Worm (Caenorhabditis elegans) whole organism, L4 larva: ENCODE results near the gene emg-1.

ENCODE experiments used
- D1046.2 ChIP-seq: fragments of 200-800 bp; sonication (Bioruptor generic); IDR thresholded peaks from 2 replicates; pipeline ENCODE4 v1.3.6; 2022; ENCODE audit warnings: missing genetic modification characterization, missing compliant biosample characterization
- F26F4.8 ChIP-seq: fragments of 200-800 bp; sonication (Bioruptor generic); conservative IDR thresholded peaks from 2 replicates; pipeline ENCODE4 v1.3.6; 2022; ENCODE audit warnings: missing genetic modification characterization, missing compliant biosample characterization
- T20F7.1 ChIP-seq: fragments of 200-800 bp; sonication (Bioruptor generic); optimal IDR thresholded peaks from 2 replicates; lab custom pipeline; 2018; ENCODE audit warnings: mild to moderate bottlenecking, missing genetic modification characterization, missing compliant biosample characterization
- T26A8.4 ChIP-seq: fragments of 200-800 bp; sonication (Bioruptor generic); IDR thresholded peaks from 2 replicates; pipeline ENCODE4 v1.3.6; 2022; ENCODE audit warnings: missing genetic modification characterization, missing compliant biosample characterization
- Y105C5A.15 ChIP-seq: fragments of 200-800 bp; sonication (Bioruptor generic); IDR thresholded peaks from 2 replicates; pipeline ENCODE4 v1.3.6; 2022; ENCODE audit warnings: missing genetic modification characterization, missing compliant biosample characterization
- ZK337.2 ChIP-seq: fragments of 200-800 bp; sonication (Bioruptor generic); IDR thresholded peaks from 2 replicates; pipeline ENCODE4 v1.3.6; 2022; ENCODE audit warnings: missing genetic modification reagents, missing genetic modification characterization, missing compliant biosample characterization
- ZK546.5 ChIP-seq, 2 experiments: sonication (generic microtip); optimal IDR thresholded peaks; 2 replicates each; lab custom pipeline; 2017; ENCODE audit warnings: missing biosample characterization in 2 of 2, missing genetic modification characterization in 2 of 2
- ama-1 ChIP-seq: fragments of 150-350 bp; optimal IDR thresholded peaks from 2 replicates; lab custom pipeline; 2014; ENCODE audit warnings: inconsistent platforms, mixed read lengths
- ceh-20 ChIP-seq: fragments of 200-800 bp; sonication (Bioruptor generic); IDR thresholded peaks from 2 replicates; pipeline ENCODE4 v1.3.6; 2022; ENCODE audit warnings: missing genetic modification reagents, missing genetic modification characterization, missing compliant biosample characterization
- ceh-44 ChIP-seq: fragments of 200-800 bp; sonication (Bioruptor generic); IDR thresholded peaks from 2 replicates; pipeline ENCODE4 v1.3.6; 2022; ENCODE audit warnings: missing genetic modification reagents, missing genetic modification characterization, missing compliant biosample characterization
- ceh-62 ChIP-seq: sonication (generic microtip); optimal IDR thresholded peaks from 2 replicates; lab custom pipeline; 2017; ENCODE audit warnings: missing biosample characterization, missing genetic modification characterization
- ces-1 ChIP-seq: fragments of 150-350 bp; sonication (generic microtip); optimal IDR thresholded peaks from 4 replicates; lab custom pipeline; 2014; ENCODE audit warnings: missing biosample characterization, missing genetic modification reagents, missing genetic modification characterization
- cey-2 ChIP-seq: sonication (generic microtip); optimal IDR thresholded peaks from 3 replicates; lab custom pipeline; 2017; ENCODE audit warnings: missing genetic modification characterization, mild to moderate bottlenecking, missing compliant biosample characterization, antibody characterized with exemption, borderline replicate concordance; ENCODE audit not compliant: insufficient read depth
- daf-19 ChIP-seq: fragments of 200-800 bp; sonication (Bioruptor generic); conservative IDR thresholded peaks from 2 replicates; pipeline ENCODE4 v1.3.6; 2022; ENCODE audit warnings: missing genetic modification characterization, missing compliant biosample characterization
- daf-8 ChIP-seq: fragments of 200-800 bp; sonication (Bioruptor generic); IDR thresholded peaks from 2 replicates; pipeline ENCODE4 v1.3.6; 2022; ENCODE audit warnings: missing genetic modification characterization, missing compliant biosample characterization
- duxl-1 ChIP-seq: sonication (generic microtip); optimal IDR thresholded peaks from 2 replicates; lab custom pipeline; 2016; ENCODE audit warnings: mild to moderate bottlenecking, missing genetic modification characterization, moderate library complexity, missing compliant biosample characterization; ENCODE audit not compliant: poor library complexity
- dve-1 ChIP-seq: sonication (generic microtip); optimal IDR thresholded peaks from 2 replicates; lab custom pipeline; 2017; ENCODE audit warnings: antibody characterized with exemption, mild to moderate bottlenecking, missing genetic modification characterization, missing compliant biosample characterization; ENCODE audit not compliant: insufficient read depth
- fos-1 ChIP-seq: fragments of 150-350 bp; optimal IDR thresholded peaks from 2 replicates; lab custom pipeline; 2014; ENCODE audit warnings: missing biosample characterization, missing genetic modification characterization
- hlh-11 ChIP-seq: fragments of 200-800 bp; sonication (Bioruptor generic); optimal IDR thresholded peaks from 2 replicates; lab custom pipeline; 2018; ENCODE audit warnings: mild to moderate bottlenecking, missing genetic modification characterization, missing compliant biosample characterization
- hlh-30 ChIP-seq: sonication (generic microtip); optimal IDR thresholded peaks from 2 replicates; lab custom pipeline; 2017; ENCODE audit warnings: antibody characterized with exemption, mild to moderate bottlenecking, missing genetic modification characterization, missing compliant biosample characterization; ENCODE audit not compliant: insufficient read depth
- hmg-1.1 ChIP-seq: fragments of 200-800 bp; sonication (Bioruptor generic); IDR thresholded peaks from 2 replicates; pipeline ENCODE4 v1.3.6; 2022; ENCODE audit warnings: missing genetic modification reagents, missing genetic modification characterization, missing compliant biosample characterization
- lim-7 ChIP-seq: fragments of 200-800 bp; sonication (Bioruptor generic); IDR thresholded peaks from 2 replicates; pipeline ENCODE4 v1.3.6; 2022; ENCODE audit warnings: missing genetic modification characterization, missing compliant biosample characterization
- lin-13 ChIP-seq: fragments of 150-350 bp; optimal IDR thresholded peaks from 2 replicates; lab custom pipeline; 2014; ENCODE audit warnings: missing biosample characterization, missing genetic modification reagents, missing genetic modification characterization
- lin-38 ChIP-seq: fragments of 200-800 bp; sonication (Bioruptor generic); IDR thresholded peaks from 2 replicates; pipeline ENCODE4 v1.3.6; 2022; ENCODE audit warnings: missing genetic modification reagents, missing genetic modification characterization, missing compliant biosample characterization
- lir-3 ChIP-seq: sonication (generic microtip); optimal IDR thresholded peaks from 2 replicates; lab custom pipeline; 2016; ENCODE audit warnings: mild to moderate bottlenecking, missing genetic modification characterization, missing compliant biosample characterization
- lsy-2 ChIP-seq, 2 experiments: fragments of 150-350 bp in 1 of 2; sonication (generic microtip) in 1 of 2; optimal IDR thresholded peaks; 2 replicates each; lab custom pipeline; 2014 to 2017; ENCODE audit warnings: missing biosample characterization in 2 of 2, missing genetic modification characterization in 2 of 2
- madf-9 ChIP-seq: fragments of 200-800 bp; sonication (Bioruptor generic); conservative IDR thresholded peaks from 2 replicates; pipeline ENCODE4 v1.3.6; 2022; ENCODE audit warnings: missing genetic modification reagents, missing genetic modification characterization, missing compliant biosample characterization
- mdl-1 ChIP-seq, 2 experiments: fragments of 150-350 bp in 1 of 2; sonication (generic microtip) in 1 of 2; optimal IDR thresholded peaks; 2 replicates each; lab custom pipeline; 2014 to 2017; ENCODE audit warnings: missing biosample characterization in 2 of 2, missing genetic modification characterization in 2 of 2
- mdt-29 ChIP-seq: fragments of 200-800 bp; sonication (Bioruptor generic); IDR thresholded peaks from 2 replicates; pipeline ENCODE4 v1.3.6; 2022; ENCODE audit warnings: missing genetic modification reagents, missing genetic modification characterization, missing compliant biosample characterization
- mep-1 ChIP-seq: fragments of 150-350 bp; sonication (generic microtip); optimal IDR thresholded peaks from 3 replicates; lab custom pipeline; 2014; ENCODE audit warnings: missing biosample characterization, missing genetic modification characterization
- mes-2 ChIP-seq: sonication (generic microtip); optimal IDR thresholded peaks from 2 replicates; lab custom pipeline; 2016; ENCODE audit warnings: missing genotype, mild to moderate bottlenecking, missing genetic modification characterization, missing compliant biosample characterization; ENCODE audit not compliant: poor library complexity, severe bottlenecking
- mxl-3 ChIP-seq: fragments of 200-800 bp; sonication (Bioruptor generic); optimal IDR thresholded peaks from 2 replicates; lab custom pipeline; 2018; ENCODE audit warnings: mild to moderate bottlenecking, missing genetic modification characterization, missing compliant biosample characterization
- nhr-10 ChIP-seq: fragments of 150-350 bp; optimal IDR thresholded peaks from 2 replicates; lab custom pipeline; 2014; ENCODE audit warnings: missing biosample characterization, missing genetic modification characterization
- nhr-11 ChIP-seq: fragments of 150-350 bp; optimal IDR thresholded peaks from 2 replicates; lab custom pipeline; 2014; ENCODE audit warnings: missing biosample characterization, missing genetic modification characterization
- nhr-25 ChIP-seq: sonication (generic microtip); optimal IDR thresholded peaks from 2 replicates; lab custom pipeline; 2017; ENCODE audit warnings: missing genetic modification characterization, mild to moderate bottlenecking, missing compliant biosample characterization, antibody characterized with exemption, moderate library complexity, borderline replicate concordance; ENCODE audit not compliant: insufficient read depth
- nhr-77 ChIP-seq: fragments of 150-350 bp; optimal IDR thresholded peaks from 2 replicates; lab custom pipeline; 2014; ENCODE audit warnings: missing biosample characterization, missing genetic modification characterization
- pha-4 ChIP-seq, 2 experiments: fragments of 150-350 bp in 1 of 2; fragments of 200-800 bp in 1 of 2; sonication (Bioruptor generic) in 1 of 2; IDR thresholded peaks in 1 of 2; optimal IDR thresholded peaks in 1 of 2; 2 replicates each; pipeline versions ENCODE4 v1.3.6 to Lab custom; 2014 to 2022; ENCODE audit warnings: missing genetic modification characterization in 2 of 2, missing genetic modification reagents in 2 of 2, missing biosample characterization in 1 of 2, missing compliant biosample characterization in 1 of 2
- php-3 ChIP-seq: fragments of 200-800 bp; sonication (Bioruptor generic); IDR thresholded peaks from 2 replicates; pipeline ENCODE4 v1.3.6; 2022; ENCODE audit warnings: missing genetic modification reagents, missing genetic modification characterization, missing compliant biosample characterization
- rbr-2 ChIP-seq: sonication (generic microtip); optimal IDR thresholded peaks from 2 replicates; lab custom pipeline; 2016; ENCODE audit warnings: missing genotype, missing genetic modification characterization, missing compliant biosample characterization
- saeg-2 ChIP-seq: fragments of 200-800 bp; sonication (Bioruptor generic); IDR thresholded peaks from 2 replicates; pipeline ENCODE4 v1.3.6; 2022; ENCODE audit warnings: missing genetic modification reagents, missing genetic modification characterization, missing compliant biosample characterization
- set-16 ChIP-seq: fragments of 200-800 bp; sonication (Bioruptor generic); IDR thresholded peaks from 2 replicates; pipeline ENCODE4 v1.3.6; 2022; ENCODE audit warnings: missing genetic modification reagents, missing genetic modification characterization, missing compliant biosample characterization
- snpc-4 ChIP-seq: fragments of 150-350 bp; optimal IDR thresholded peaks from 2 replicates; lab custom pipeline; 2014; ENCODE audit warnings: missing biosample characterization, missing genetic modification characterization
- spr-1 ChIP-seq: sonication (generic microtip); optimal IDR thresholded peaks from 2 replicates; lab custom pipeline; 2016; ENCODE audit warnings: mild to moderate bottlenecking, missing genetic modification characterization, missing compliant biosample characterization
- tra-1 ChIP-seq: fragments of 200-800 bp; sonication (Bioruptor generic); IDR thresholded peaks from 2 replicates; pipeline ENCODE4 v1.3.6; 2022; ENCODE audit warnings: missing genetic modification reagents, missing genetic modification characterization, missing compliant biosample characterization
- unc-130 ChIP-seq: sonication (generic microtip); optimal IDR thresholded peaks from 2 replicates; lab custom pipeline; 2016; ENCODE audit warnings: missing genetic modification reagents, missing genetic modification characterization, missing compliant biosample characterization
- zag-1 ChIP-seq: fragments of 150-350 bp; optimal IDR thresholded peaks from 2 replicates; lab custom pipeline; 2014; ENCODE audit warnings: missing biosample characterization, missing genetic modification characterization
- ztf-11 ChIP-seq: fragments of 150-350 bp; optimal IDR thresholded peaks from 2 replicates; lab custom pipeline; 2014; ENCODE audit warnings: missing biosample characterization, missing genetic modification characterization
- ztf-7 ChIP-seq: fragments of 150-350 bp; optimal IDR thresholded peaks from 2 replicates; lab custom pipeline; 2014; ENCODE audit warnings: missing biosample characterization, missing genetic modification characterization

Gene emg-1

ce11 chrIII:10649219-10649618, at the start of gene emg-1:
Gene emg-1, plus strand, starts transcription at chrIII:10649519.
- TF ChIP-seq lir-3 (tag; lab: Kevin White, UChicago) (no peak), set-16 (no peak), D1046.2 (no peak), duxl-1 (tag; lab: Kevin White, UChicago) (no peak), lim-7 (GFP tag; lab: Robert Waterston, UW) (no peak), F26F4.8 (GFP tag; lab: Robert Waterston, UW) (no peak), dve-1 (tag; lab: Kevin White, UChicago) (no peak), ceh-20 (GFP tag; lab: Robert Waterston, UW) (no peak), rbr-2 (tag; lab: Kevin White, UChicago) (no peak), madf-9 (GFP tag; lab: Robert Waterston, UW) (no peak), cey-2 (tag; lab: Kevin White, UChicago) (no peak), ceh-62 (tag; lab: Kevin White, UChicago) (no peak)

DNA sequence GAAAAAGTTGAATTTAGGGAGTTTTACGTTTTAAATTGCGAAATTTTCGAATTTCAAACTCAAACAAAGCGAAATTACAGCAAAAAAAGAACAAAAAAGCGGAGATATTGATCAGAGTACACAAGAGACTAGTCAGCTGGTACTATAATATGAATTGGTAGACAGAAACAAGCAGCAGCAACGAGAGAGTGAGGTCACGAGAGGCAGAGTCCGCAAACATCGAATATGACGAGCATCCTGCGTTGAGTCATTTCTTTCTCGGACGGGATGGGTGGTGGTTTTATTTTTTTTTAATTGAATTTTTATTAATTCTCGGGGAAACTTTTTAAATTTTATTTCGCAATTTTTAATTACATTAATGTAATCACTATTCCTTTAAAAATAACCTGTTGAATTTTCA, 49.6 kb upstream of the emg-1 start:
- no peak for TF ChIP-seq Y105C5A.15 (GFP tag; lab: Robert Waterston, UW)
- no peak for TF ChIP-seq T20F7.1
- peak; percentile 55; the same call in 1 of the 2 replicates for TF ChIP-seq T26A8.4 (GFP tag; lab: Robert Waterston, UW)
- TF ChIP-seq cey-2 (tag; lab: Kevin White, UChicago) = no peak
- TF ChIP-seq mep-1 (tag; lab: Kevin White, UChicago) = peak; percentile 76
- peak; percentile 14 for TF ChIP-seq nhr-77
- TF ChIP-seq lin-13 (GFP tag; lab: Kevin White, UChicago) = peak; percentile 66
- peak in 1 of 2 experiments; percentile 50 for TF ChIP-seq mdl-1 (tag; optimal IDR thresholded peaks at IDR 0.05; lab: Kevin White, UChicago)
- no peak for TF ChIP-seq saeg-2
- no peak for TF ChIP-seq ces-1 (GFP tag; lab: Kevin White, UChicago)
- no peak for TF ChIP-seq snpc-4 (tag; lab: Kevin White, UChicago)
- TF ChIP-seq ceh-44 (GFP tag; lab: Robert Waterston, UW) = no peak
- TF ChIP-seq hlh-30 = peak; percentile 99
- no peak for TF ChIP-seq ama-1 (lab: Kevin White, UChicago)
- TF ChIP-seq lsy-2 (tag; optimal IDR thresholded peaks at IDR 0.05; lab: Kevin White, UChicago) = peak in 1 of 2 experiments; percentile 81
- no peak for TF ChIP-seq fos-1
- peak; percentile 94 for TF ChIP-seq hlh-11 (tag; lab: Kevin White, UChicago)
- TF ChIP-seq nhr-25 = no peak
- TF ChIP-seq ztf-7 (tag; lab: Kevin White, UChicago) = peak; percentile 13
- no peak for TF ChIP-seq spr-1 (tag; lab: Kevin White, UChicago)
- TF ChIP-seq ZK546.5 (tag; optimal IDR thresholded peaks at IDR 0.05; lab: Kevin White, UChicago) = no peak
- no peak for TF ChIP-seq ZK337.2 (GFP tag; lab: Robert Waterston, UW)
- no peak for TF ChIP-seq unc-130 (GFP tag; lab: Kevin White, UChicago)
- TF ChIP-seq madf-9 (GFP tag; lab: Robert Waterston, UW) = 0 out of 2 replicates have a peak, but pooled peaks have one; percentile 32
- 0 out of 2 replicates have a peak, but pooled peaks have one; percentile 52 for TF ChIP-seq pha-4 (GFP tag; IDR thresholded peaks at IDR 0.05; lab: Robert Waterston, UW)
- peak; percentile 96 for TF ChIP-seq pha-4 (tag; optimal IDR thresholded peaks at IDR 0.05; lab: Kevin White, UChicago)
- TF ChIP-seq hmg-1.1 (GFP tag; lab: Robert Waterston, UW) = peak; percentile 74
- no peak for TF ChIP-seq ztf-11
- TF ChIP-seq daf-19 (GFP tag; lab: Robert Waterston, UW) = no peak
- no peak for TF ChIP-seq mdt-29
- no peak for TF ChIP-seq zag-1 (tag; lab: Kevin White, UChicago)
- TF ChIP-seq tra-1 = no peak
- TF ChIP-seq daf-8 (GFP tag; lab: Robert Waterston, UW) = no peak
- no peak for TF ChIP-seq nhr-10 (tag; lab: Kevin White, UChicago)
- TF ChIP-seq mes-2 (tag; lab: Kevin White, UChicago) = peak; percentile 78
- no peak for TF ChIP-seq mxl-3 (GFP tag; lab: Kevin White, UChicago)
- TF ChIP-seq php-3 (GFP tag; lab: Robert Waterston, UW) = no peak
- peak; percentile 40 for TF ChIP-seq nhr-11 (tag; lab: Kevin White, UChicago)
- TF ChIP-seq lin-38 (GFP tag; lab: Robert Waterston, UW) = peak; percentile 62
- TF ChIP-seq rbr-2 (tag; lab: Kevin White, UChicago) = peak; percentile 54
